ENCODE assay signal across 3 fruit fly cellular contexts in genomic region chrX:18379791-18380190, dm6.
TF ChIP-seq lines count a peak whose summit lies in the region.

TSS of gene por (minus strand) at chrX:18379854.
TSS of gene CG6179 (plus strand) at chrX:18380082.

- TF ChIP-seq CTCF in whole organism, embryonic (GFP tag; optimal IDR thresholded peaks at IDR 0.05; lab: Kevin White, UChicago): no peak

TF ChIP-seq in whole organism, embryonic, 481 proteins besides CTCF, POLR2A, EP300 and RAD21 (continues in another document):
- no peak for TF ChIP-seq CG10565 (GFP tag; optimal IDR thresholded peaks at IDR 0.05; lab: Kevin White, UChicago)
- no peak for TF ChIP-seq CG12744 (GFP tag; optimal IDR thresholded peaks at IDR 0.05; lab: Kevin White, UChicago)
- no peak for TF ChIP-seq PHDP (tag; optimal IDR thresholded peaks at IDR 0.05; lab: Kevin White, UChicago)
- no peak for TF ChIP-seq CG8388 (GFP tag; optimal IDR thresholded peaks at IDR 0.05; lab: Kevin White, UChicago)
- TF ChIP-seq chinmo (GFP tag; IDR thresholded peaks at IDR 0.05; lab: Robert Waterston, UW; ENCODE audit: partially characterized antibody): no peak
- no peak for TF ChIP-seq CG8281 (tag; optimal IDR thresholded peaks at IDR 0.05; lab: Kevin White, UChicago)
- no peak for TF ChIP-seq CG34376 (GFP tag; optimal IDR thresholded peaks at IDR 0.05; lab: Kevin White, UChicago)
- no peak for TF ChIP-seq amos (GFP tag; IDR thresholded peaks at IDR 0.05; lab: Robert Waterston, UW; ENCODE audit: partially characterized antibody)
- no peak for TF ChIP-seq tin (GFP tag; optimal IDR thresholded peaks at IDR 0.05; lab: Kevin White, UChicago)
- TF ChIP-seq gro (GFP tag; optimal IDR thresholded peaks at IDR 0.05; lab: Kevin White, UChicago): no peak
- peak; percentile 7 for TF ChIP-seq CG30020 (tag; optimal IDR thresholded peaks at IDR 0.05; lab: Kevin White, UChicago)
- TF ChIP-seq HLHmδ (GFP tag; optimal IDR thresholded peaks at IDR 0.05; lab: Kevin White, UChicago): no peak
- TF ChIP-seq CkIIα-i1 (GFP tag; IDR thresholded peaks at IDR 0.05; lab: Robert Waterston, UW): no peak
- peak; percentile 45 for TF ChIP-seq YL-1 (GFP tag; optimal IDR thresholded peaks at IDR 0.05; lab: Kevin White, UChicago)
- TF ChIP-seq CG17328 (GFP tag; IDR thresholded peaks at IDR 0.05; lab: Robert Waterston, UW): no peak
- TF ChIP-seq CG14667 (GFP tag; IDR thresholded peaks at IDR 0.05; lab: Robert Waterston, UW): no peak
- TF ChIP-seq dmrt11E (tag; optimal IDR thresholded peaks at IDR 0.05; lab: Kevin White, UChicago): no peak
- no peak for TF ChIP-seq CG1792 (GFP tag; optimal IDR thresholded peaks at IDR 0.05; lab: Kevin White, UChicago)
- TF ChIP-seq tgo (GFP tag; IDR thresholded peaks at IDR 0.05; lab: Robert Waterston, UW): no peak
- TF ChIP-seq crc (GFP tag; optimal IDR thresholded peaks at IDR 0.05; lab: Kevin White, UChicago): no peak
- TF ChIP-seq Doc3 (GFP tag; IDR thresholded peaks at IDR 0.05; lab: Robert Waterston, UW; ENCODE audit: partially characterized antibody): no peak
- TF ChIP-seq Oli (tag; optimal IDR thresholded peaks at IDR 0.05; lab: Kevin White, UChicago): no peak
- TF ChIP-seq grn (GFP tag; optimal IDR thresholded peaks at IDR 0.05; lab: Kevin White, UChicago): no peak
- TF ChIP-seq ind (GFP tag; optimal IDR thresholded peaks at IDR 0.05; lab: Kevin White, UChicago): no peak
- TF ChIP-seq CG6813 (GFP tag; optimal IDR thresholded peaks at IDR 0.05; lab: Kevin White, UChicago): no peak
- TF ChIP-seq CG13775 (GFP tag; optimal IDR thresholded peaks at IDR 0.05; lab: Kevin White, UChicago): no peak
- TF ChIP-seq seq (GFP tag; IDR thresholded peaks at IDR 0.05; lab: Robert Waterston, UW): no peak
- no peak for TF ChIP-seq CG18011 (GFP tag; optimal IDR thresholded peaks at IDR 0.05; lab: Kevin White, UChicago)
- TF ChIP-seq hkb (optimal IDR thresholded peaks at IDR 0.05; lab: Kevin White, UChicago): no peak
- TF ChIP-seq hkb (GFP tag; IDR thresholded peaks at IDR 0.05; lab: Robert Waterston, UW): no peak
- TF ChIP-seq klu (GFP tag; IDR thresholded peaks at IDR 0.05; lab: Robert Waterston, UW): no peak
- peak; percentile 50 for TF ChIP-seq sens (GFP tag; lab: Kevin White, UChicago)

TF ChIP-seq in whole organism, prepupa, 60 proteins besides CTCF, POLR2A, EP300 and RAD21:
- TF ChIP-seq Gug (GFP tag; IDR thresholded peaks at IDR 0.05; lab: Robert Waterston, UW) (no peak), CG1621 (tag; optimal IDR thresholded peaks at IDR 0.05; lab: Kevin White, UChicago) (peak; percentile 32), fd59A (GFP tag; optimal IDR thresholded peaks at IDR 0.05; lab: Kevin White, UChicago) (no peak)

TF ChIP-seq in whole organism, wandering third instar larva, 38 proteins besides CTCF, POLR2A, EP300 and RAD21:
- TF ChIP-seq Jra (GFP tag; optimal IDR thresholded peaks at IDR 0.05; lab: Kevin White, UChicago) (no peak), Myc (optimal IDR thresholded peaks at IDR 0.05; lab: Kevin White, UChicago) (peak; percentile 72), Rel (GFP tag; optimal IDR thresholded peaks at IDR 0.05; lab: Kevin White, UChicago) (no peak), Rel (tag; optimal IDR thresholded peaks at IDR 0.05; lab: Kevin White, UChicago) (peak; percentile 13), OdsH (GFP tag; optimal IDR thresholded peaks at IDR 0.05; lab: Kevin White, UChicago) (no peak)
